Fruit fly (Drosophila melanogaster): Measurements from ENCODE around the gene CG43163.

CG43163 gene

dm6 chr3L:8514768-8515167 is 7.8 kb upstream of the CG43163 start, which contains the start of gene CG6683:
TSS of gene CG6683 (minus strand) at chr3L:8514921.
- no peak for TF ChIP-seq ovo (GFP tag; optimal IDR thresholded peaks at IDR 0.05)
- TF ChIP-seq cnc (optimal IDR thresholded peaks at IDR 0.05), result no peak
- TF ChIP-seq CG5204 (GFP tag; optimal IDR thresholded peaks at IDR 0.05), result no peak
- TF ChIP-seq CG14711 (tag; optimal IDR thresholded peaks at IDR 0.05), result no peak
- TF ChIP-seq Hr96 (GFP tag; optimal IDR thresholded peaks at IDR 0.05), result no peak
- TF ChIP-seq Mnt (GFP tag; optimal IDR thresholded peaks at IDR 0.05), result no peak
- TF ChIP-seq CG1620 (GFP tag; optimal IDR thresholded peaks at IDR 0.05), result no peak
- no peak for TF ChIP-seq CG7101 (tag; optimal IDR thresholded peaks at IDR 0.05)
- no peak for TF ChIP-seq tj (GFP tag; optimal IDR thresholded peaks at IDR 0.05)
- no peak for TF ChIP-seq toe (GFP tag; optimal IDR thresholded peaks at IDR 0.05)
- TF ChIP-seq bab1 (GFP tag; optimal IDR thresholded peaks at IDR 0.05), result no peak
- TF ChIP-seq Crg-1 (GFP tag; optimal IDR thresholded peaks at IDR 0.05), result no peak

DNA sequence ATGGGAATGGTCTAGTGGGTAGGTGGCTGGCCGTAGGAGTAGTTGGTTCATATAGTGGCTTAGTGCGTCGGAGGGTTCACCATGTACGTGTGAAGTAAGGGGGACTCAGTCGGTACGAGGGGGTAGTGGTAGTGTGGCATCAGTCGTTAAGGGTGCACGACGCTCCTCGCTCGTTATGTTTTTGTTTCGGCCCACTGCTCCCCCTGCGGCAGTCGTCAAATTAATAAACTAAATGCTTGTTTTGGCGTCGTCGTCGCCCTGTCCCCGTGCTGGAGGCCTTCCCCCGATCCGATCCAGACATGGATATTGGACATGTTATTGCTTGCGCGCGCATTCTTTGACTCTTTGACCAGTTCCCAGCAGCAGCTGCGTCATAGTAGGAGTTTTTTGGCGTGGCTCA is 6.3 kb upstream of the CG43163 start:
- no peak for TF ChIP-seq CG12768 (GFP tag; optimal IDR thresholded peaks at IDR 0.05)
- no peak for TF ChIP-seq cnc (optimal IDR thresholded peaks at IDR 0.05)
- no peak for TF ChIP-seq CG11617 (GFP tag; optimal IDR thresholded peaks at IDR 0.05)
- TF ChIP-seq CG14711 (tag; optimal IDR thresholded peaks at IDR 0.05), result no peak
- TF ChIP-seq Hr96 (GFP tag; optimal IDR thresholded peaks at IDR 0.05), result no peak
- no peak for TF ChIP-seq Mnt (GFP tag; optimal IDR thresholded peaks at IDR 0.05)
- no peak for TF ChIP-seq CG33017 (tag; optimal IDR thresholded peaks at IDR 0.05)
- TF ChIP-seq toe (GFP tag; optimal IDR thresholded peaks at IDR 0.05), result no peak
- no peak for TF ChIP-seq bab1 (GFP tag; optimal IDR thresholded peaks at IDR 0.05)
- no peak for TF ChIP-seq CG1620 (GFP tag; optimal IDR thresholded peaks at IDR 0.05)
- TF ChIP-seq CG7101 (tag; optimal IDR thresholded peaks at IDR 0.05), result no peak
- no peak for TF ChIP-seq tj (GFP tag; optimal IDR thresholded peaks at IDR 0.05)
- no peak for TF ChIP-seq kay (GFP tag; ENCODE audit: borderline replicate concordance)
- no peak for TF ChIP-seq CG7045 (GFP tag; optimal IDR thresholded peaks at IDR 0.05)
- no peak for TF ChIP-seq pad (GFP tag; optimal IDR thresholded peaks at IDR 0.05)
- TF ChIP-seq CG5204 (GFP tag; optimal IDR thresholded peaks at IDR 0.05), result no peak

DNA sequence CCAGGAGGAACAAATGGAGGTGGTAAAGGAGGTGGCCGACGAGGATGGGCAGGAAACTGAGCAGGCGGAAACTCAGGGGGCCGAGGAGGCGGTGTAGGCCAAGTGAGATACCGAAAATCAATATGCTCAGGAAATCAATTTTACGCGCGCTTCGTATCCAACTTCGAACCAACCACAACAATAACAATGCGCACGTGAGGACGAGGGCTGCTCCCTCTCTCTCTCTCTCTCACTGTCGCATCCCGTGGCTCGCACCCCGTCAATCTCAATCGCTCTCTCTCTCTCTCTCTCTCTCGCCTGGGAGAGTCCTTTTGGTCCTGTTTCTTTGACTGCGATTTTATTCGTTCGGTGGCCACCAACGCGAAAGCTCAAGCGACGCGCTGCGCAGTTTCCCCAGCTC is 5.5 kb upstream of the CG43163 start, which contains the start of gene CG6765:
CG6765 (plus strand) TSS at position 340 of the 400 bp plus-strand sequence.
- TF ChIP-seq kay (GFP tag; ENCODE audit: borderline replicate concordance) (no peak), Hr96 (GFP tag; optimal IDR thresholded peaks at IDR 0.05) (no peak), Crg-1 (GFP tag; optimal IDR thresholded peaks at IDR 0.05) (no peak), CG33017 (tag; optimal IDR thresholded peaks at IDR 0.05) (no peak), Clk (GFP tag; optimal IDR thresholded peaks at IDR 0.05) (no peak), cnc (optimal IDR thresholded peaks at IDR 0.05) (no peak), bab1 (GFP tag; optimal IDR thresholded peaks at IDR 0.05) (no peak)

- peak; percentile 13 for TF ChIP-seq CG33017 (tag; optimal IDR thresholded peaks at IDR 0.05)
- TF ChIP-seq CG7101 (tag; optimal IDR thresholded peaks at IDR 0.05), result peak; percentile 35
- TF ChIP-seq Mnt (GFP tag; optimal IDR thresholded peaks at IDR 0.05), result peak; percentile 76
- peak; percentile 57 for TF ChIP-seq CG14711 (tag; optimal IDR thresholded peaks at IDR 0.05)
- no peak for TF ChIP-seq CG12768 (GFP tag; optimal IDR thresholded peaks at IDR 0.05)
- no peak for TF ChIP-seq pad (GFP tag; optimal IDR thresholded peaks at IDR 0.05)
- TF ChIP-seq CG11617 (GFP tag; optimal IDR thresholded peaks at IDR 0.05), result peak; percentile 25
- peak; percentile 45 for TF ChIP-seq bab1 (GFP tag; optimal IDR thresholded peaks at IDR 0.05)
- no peak for TF ChIP-seq Hr96 (GFP tag; optimal IDR thresholded peaks at IDR 0.05)
- no peak for TF ChIP-seq CG1620 (GFP tag; optimal IDR thresholded peaks at IDR 0.05)
- TF ChIP-seq CG5204 (GFP tag; optimal IDR thresholded peaks at IDR 0.05), result no peak
- peak; percentile 13 for TF ChIP-seq tj (GFP tag; optimal IDR thresholded peaks at IDR 0.05)
These were observed 2.7 kb upstream of the CG43163 start, which contains the start of the genes ZC3H3 and Pus7 for dm6 chr3L:8509567-8510109. TSS of gene ZC3H3 (minus strand) at chr3L:8509763. TSS of gene Pus7 (plus strand) at chr3L:8510003.

DNA sequence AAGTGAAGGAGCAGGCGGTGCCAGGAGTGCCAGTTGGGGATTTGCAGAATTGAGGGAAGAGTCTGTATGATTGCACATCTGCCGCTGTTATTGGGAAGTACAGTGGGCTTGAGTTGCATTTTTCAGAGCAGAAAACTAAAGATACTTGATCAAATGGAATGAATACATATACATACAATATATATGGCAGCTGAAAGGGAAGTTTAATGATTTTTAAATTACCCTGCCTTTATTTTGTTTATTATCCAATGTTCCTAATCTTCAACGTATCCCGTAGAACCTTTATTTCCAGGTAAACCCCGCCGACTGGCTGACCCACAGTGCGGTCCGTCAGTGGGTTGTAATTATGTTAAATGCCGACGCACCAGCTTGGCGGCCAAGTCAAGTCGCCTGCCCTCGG is 26.0 kb downstream of the CG43163 start:
- no peak for TF ChIP-seq Hr96 (GFP tag; optimal IDR thresholded peaks at IDR 0.05)
- TF ChIP-seq Crg-1 (GFP tag; optimal IDR thresholded peaks at IDR 0.05), result no peak
- no peak for TF ChIP-seq cic (GFP tag; optimal IDR thresholded peaks at IDR 0.05)
- no peak for TF ChIP-seq CG7045 (GFP tag; optimal IDR thresholded peaks at IDR 0.05)
- no peak for TF ChIP-seq ovo (GFP tag; optimal IDR thresholded peaks at IDR 0.05)
- TF ChIP-seq CG14711 (tag; optimal IDR thresholded peaks at IDR 0.05), result no peak
- no peak for TF ChIP-seq kay (GFP tag; ENCODE audit: borderline replicate concordance)
- TF ChIP-seq CG1620 (GFP tag; optimal IDR thresholded peaks at IDR 0.05), result no peak
- no peak for TF ChIP-seq Mnt (GFP tag; optimal IDR thresholded peaks at IDR 0.05)
- no peak for TF ChIP-seq cnc (optimal IDR thresholded peaks at IDR 0.05)
- no peak for TF ChIP-seq CG5204 (GFP tag; optimal IDR thresholded peaks at IDR 0.05)
- TF ChIP-seq CG11617 (GFP tag; optimal IDR thresholded peaks at IDR 0.05), result no peak
- no peak for TF ChIP-seq CG33017 (tag; optimal IDR thresholded peaks at IDR 0.05)
- no peak for TF ChIP-seq bab1 (GFP tag; optimal IDR thresholded peaks at IDR 0.05)
- TF ChIP-seq CG7101 (tag; optimal IDR thresholded peaks at IDR 0.05), result no peak
- TF ChIP-seq CG12768 (GFP tag; optimal IDR thresholded peaks at IDR 0.05), result no peak

DNA sequence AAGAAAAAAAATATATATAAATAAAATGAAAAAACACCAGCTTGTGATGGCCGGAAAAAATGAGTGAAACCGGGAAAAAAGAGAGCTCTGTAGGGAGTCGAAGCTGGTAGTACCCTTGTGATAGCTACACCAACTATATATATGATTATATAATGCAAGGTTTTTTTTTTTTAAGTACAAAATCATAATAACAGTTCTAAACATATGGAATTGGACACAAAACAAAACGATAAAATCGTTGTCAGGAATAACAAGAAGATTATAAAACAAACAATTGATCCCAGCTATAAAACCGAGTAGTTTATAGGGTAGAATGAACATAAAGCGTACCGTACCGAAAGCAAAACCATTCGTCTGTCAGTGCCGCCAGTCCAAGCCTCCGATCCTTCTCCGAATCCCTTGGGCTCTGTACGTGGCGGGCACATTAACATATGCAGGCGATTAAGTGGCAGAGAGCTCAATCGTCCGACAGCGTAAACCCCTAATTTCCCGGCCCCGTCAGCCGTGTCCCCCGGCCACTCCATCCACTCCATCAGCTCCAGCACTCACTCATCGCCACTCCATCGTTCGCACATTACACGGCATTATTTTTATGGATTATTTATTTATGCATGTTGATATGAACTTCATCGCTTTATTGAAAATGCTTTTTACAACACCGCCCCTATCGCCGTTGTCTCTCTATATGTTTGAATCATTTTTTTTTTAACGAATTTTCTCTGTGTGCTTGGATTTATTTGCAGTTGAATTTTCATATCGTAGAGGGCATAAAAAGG is 45.5 kb downstream of the CG43163 start:
- no peak for TF ChIP-seq toe (GFP tag; optimal IDR thresholded peaks at IDR 0.05)
- TF ChIP-seq kay (GFP tag; ENCODE audit: borderline replicate concordance), result no peak
- no peak for TF ChIP-seq cnc (optimal IDR thresholded peaks at IDR 0.05)
- no peak for TF ChIP-seq pad (GFP tag; optimal IDR thresholded peaks at IDR 0.05)
- no peak for TF ChIP-seq Hr96 (GFP tag; optimal IDR thresholded peaks at IDR 0.05)
- no peak for TF ChIP-seq tj (GFP tag; optimal IDR thresholded peaks at IDR 0.05)
- TF ChIP-seq CG14711 (tag; optimal IDR thresholded peaks at IDR 0.05), result no peak
- no peak for TF ChIP-seq CG7101 (tag; optimal IDR thresholded peaks at IDR 0.05)
- TF ChIP-seq ovo (GFP tag; optimal IDR thresholded peaks at IDR 0.05), result no peak
